Worm (Caenorhabditis elegans): ENCODE measurements around the gene sqt-3.

sqt-3 gene

DNA sequence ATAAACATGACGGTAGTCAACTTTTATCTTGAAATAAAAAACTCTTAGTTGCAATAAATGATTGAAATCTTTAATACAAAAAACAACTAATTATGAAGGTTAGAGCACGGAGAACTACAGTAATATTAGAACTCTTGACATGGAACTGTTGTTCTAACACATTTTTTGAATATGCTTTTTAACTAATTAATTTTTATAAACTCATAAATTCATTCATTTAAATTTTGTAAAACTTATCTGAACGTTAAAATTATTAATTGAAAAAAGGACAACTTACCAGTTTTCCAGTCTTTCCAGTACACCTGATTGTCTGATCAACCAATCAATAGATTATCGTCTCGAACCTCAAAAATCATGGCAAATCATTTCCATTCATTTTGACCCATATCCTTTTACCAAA, at the start of gene sqt-3:
sqt-3 (plus strand) TSS at position 301 of the 400 bp plus-strand sequence.
- TF ChIP-seq nhr-76 (tag; optimal IDR thresholded peaks at IDR 0.05) (no peak), lin-32 (GFP tag; optimal IDR thresholded peaks at IDR 0.05) (no peak), tbx-8 (GFP tag; optimal IDR thresholded peaks at IDR 0.05) (no peak), unc-39 (tag; optimal IDR thresholded peaks at IDR 0.05) (no peak), lsy-2 (tag; optimal IDR thresholded peaks at IDR 0.05) (no peak), sptf-1 (tag; optimal IDR thresholded peaks at IDR 0.05) (no peak), lin-13 (tag; optimal IDR thresholded peaks at IDR 0.05) (no peak), cnd-1 (tag; optimal IDR thresholded peaks at IDR 0.05) (no peak), mep-1 (tag; optimal IDR thresholded peaks at IDR 0.05) (no peak), mab-5 (tag; optimal IDR thresholded peaks at IDR 0.05) (no peak), nhr-12 (tag; optimal IDR thresholded peaks at IDR 0.05) (no peak), ceh-43 (GFP tag; optimal IDR thresholded peaks at IDR 0.05) (no peak), ceh-83 (GFP tag; optimal IDR thresholded peaks at IDR 0.05) (no peak), nhr-28 (tag; optimal IDR thresholded peaks at IDR 0.05) (no peak)

DNA sequence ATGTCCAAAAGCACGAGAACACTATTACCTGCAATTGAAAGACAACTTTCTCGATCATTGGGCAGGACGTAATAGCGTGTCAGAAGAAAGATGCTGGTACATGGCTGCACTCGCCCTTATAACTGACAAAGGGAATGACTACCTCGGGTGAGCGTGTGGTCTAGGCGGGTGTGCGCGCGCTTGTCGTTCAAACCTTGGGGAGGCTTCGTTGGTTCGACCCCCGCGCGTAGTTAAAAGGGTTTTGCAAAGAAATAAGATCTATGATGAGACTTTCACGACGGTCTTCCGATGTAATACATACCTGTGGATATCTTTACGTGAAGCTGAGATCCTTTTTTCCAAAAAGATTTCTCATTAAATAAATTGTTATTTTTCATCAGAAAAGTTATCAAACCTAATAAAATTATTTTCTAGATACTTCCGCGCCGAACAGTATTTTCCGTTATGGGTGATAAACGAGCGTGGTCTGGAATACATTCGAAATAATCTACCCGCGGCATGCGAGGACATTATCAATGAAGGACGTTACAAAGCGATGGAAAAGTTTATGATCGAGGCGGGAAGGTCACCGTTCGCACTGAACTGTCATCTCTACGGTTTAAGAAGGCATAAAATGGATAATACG, 49.0 kb upstream of the sqt-3 start:
- peak; percentile 100 for TF ChIP-seq drap-1 (GFP tag; optimal IDR thresholded peaks at IDR 0.05)
- TF ChIP-seq pha-4 (tag; optimal IDR thresholded peaks at IDR 0.05), result peak; percentile 85
- peak; percentile 100 for TF ChIP-seq tbx-8 (GFP tag; optimal IDR thresholded peaks at IDR 0.05)
- TF ChIP-seq ceh-43 (GFP tag; optimal IDR thresholded peaks at IDR 0.05), result peak; percentile 99
- peak; percentile 79 for TF ChIP-seq lsy-2 (tag; optimal IDR thresholded peaks at IDR 0.05)
- peak; percentile 95 for TF ChIP-seq ztf-11 (tag; optimal IDR thresholded peaks at IDR 0.05)
- TF ChIP-seq sptf-1 (tag; optimal IDR thresholded peaks at IDR 0.05), result peak; percentile 100
- TF ChIP-seq ceh-39 (tag; optimal IDR thresholded peaks at IDR 0.05), result peak; percentile 84
- peak; percentile 68 for TF ChIP-seq ces-1 (GFP tag; optimal IDR thresholded peaks at IDR 0.05)
- peak; percentile 60 for TF ChIP-seq nhr-237 (tag; optimal IDR thresholded peaks at IDR 0.05)
- peak; percentile 92 for TF ChIP-seq unc-39 (tag; optimal IDR thresholded peaks at IDR 0.05)
- peak; percentile 100 for TF ChIP-seq ceh-83 (GFP tag; optimal IDR thresholded peaks at IDR 0.05)
- peak; percentile 75 for TF ChIP-seq mab-5 (tag; optimal IDR thresholded peaks at IDR 0.05)
- TF ChIP-seq elt-1 (tag; optimal IDR thresholded peaks at IDR 0.05; ENCODE audit: borderline replicate concordance, insufficient read depth), result peak; percentile 82
- TF ChIP-seq nhr-2 (tag; optimal IDR thresholded peaks at IDR 0.05), result peak; percentile 14
- peak; percentile 79 for TF ChIP-seq mep-1 (tag; optimal IDR thresholded peaks at IDR 0.05)
- TF ChIP-seq cnd-1 (tag; optimal IDR thresholded peaks at IDR 0.05), result peak; percentile 99
- peak; percentile 82 for TF ChIP-seq elt-3 (tag; optimal IDR thresholded peaks at IDR 0.05)
- no peak for TF ChIP-seq snpc-4 (tag; optimal IDR thresholded peaks at IDR 0.05)
- TF ChIP-seq ham-2 (GFP tag; optimal IDR thresholded peaks at IDR 0.05), result peak; percentile 99
- TF ChIP-seq unc-120 (tag; optimal IDR thresholded peaks at IDR 0.05; ENCODE audit: poor library complexity, severe bottlenecking), result peak; percentile 100
- TF ChIP-seq bed-3 (GFP tag; optimal IDR thresholded peaks at IDR 0.05), result peak; percentile 99
- TF ChIP-seq nhr-12 (tag; optimal IDR thresholded peaks at IDR 0.05), result peak; percentile 80
- peak; percentile 99 for TF ChIP-seq flh-1 (GFP tag; optimal IDR thresholded peaks at IDR 0.05)
- TF ChIP-seq M03D4.4 (tag; optimal IDR thresholded peaks at IDR 0.05), result peak; percentile 99
- peak; percentile 92 for TF ChIP-seq lin-13 (tag; optimal IDR thresholded peaks at IDR 0.05)
- TF ChIP-seq nhr-76 (tag; optimal IDR thresholded peaks at IDR 0.05), result peak; percentile 83
- TF ChIP-seq unc-62 (GFP tag; optimal IDR thresholded peaks at IDR 0.05), result peak; percentile 96
- peak; percentile 99 for TF ChIP-seq sem-2 (GFP tag; optimal IDR thresholded peaks at IDR 0.05)
- peak; percentile 83 for TF ChIP-seq hlh-1 (tag; optimal IDR thresholded peaks at IDR 0.05)
- peak; percentile 7 for TF ChIP-seq zip-8 (tag; optimal IDR thresholded peaks at IDR 0.05)
- TF ChIP-seq mls-2 (tag; optimal IDR thresholded peaks at IDR 0.05), result peak; percentile 100
- peak; percentile 100 for TF ChIP-seq lin-32 (GFP tag; optimal IDR thresholded peaks at IDR 0.05)
- peak; percentile 97 for TF ChIP-seq nhr-28 (tag; optimal IDR thresholded peaks at IDR 0.05)
- TF ChIP-seq blmp-1 (tag; optimal IDR thresholded peaks at IDR 0.05), result peak; percentile 68

DNA sequence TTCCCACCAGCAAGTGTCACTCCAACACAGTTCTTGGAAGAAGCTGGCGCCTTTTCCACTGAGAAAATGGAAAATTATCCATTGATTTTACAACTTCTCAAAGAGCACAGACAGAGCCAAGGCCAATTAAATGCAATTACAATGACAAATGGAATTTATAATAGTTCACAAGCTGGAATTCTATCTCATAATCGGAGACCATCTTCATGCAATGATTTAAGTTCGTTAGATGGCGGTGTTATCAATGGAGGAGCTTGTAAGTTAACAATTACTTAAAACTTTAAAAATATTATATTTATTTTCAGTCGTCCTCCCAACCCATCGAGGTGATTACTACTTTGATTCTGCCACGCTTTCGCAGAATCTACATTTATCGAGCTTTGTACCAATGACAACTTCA, 46.9 kb upstream of the sqt-3 start:
- TF ChIP-seq tbx-8 (GFP tag; optimal IDR thresholded peaks at IDR 0.05) (no peak), pha-4 (tag; optimal IDR thresholded peaks at IDR 0.05) (no peak), mep-1 (tag; optimal IDR thresholded peaks at IDR 0.05) (no peak), blmp-1 (tag; optimal IDR thresholded peaks at IDR 0.05) (no peak), elt-1 (tag; optimal IDR thresholded peaks at IDR 0.05; ENCODE audit: borderline replicate concordance, insufficient read depth) (no peak), ztf-11 (tag; optimal IDR thresholded peaks at IDR 0.05) (no peak), unc-39 (tag; optimal IDR thresholded peaks at IDR 0.05) (no peak)
